Worm (Caenorhabditis elegans) whole organism, L4/young adult: ENCODE measurements around the gene sws-1.

Experiments used
- W03F9.2 ChIP-seq: fragments of 150-350 bp; optimal IDR thresholded peaks from 2 replicates; lab custom pipeline; 2014; ENCODE audit warnings: missing biosample characterization, missing genetic modification characterization
- him-1 ChIP-seq: sonication (generic microtip); optimal IDR thresholded peaks from 2 replicates; lab custom pipeline; 2016; ENCODE audit warnings: missing genotype, missing genetic modification reagents, missing genetic modification characterization, missing compliant biosample characterization

ce11 chrV:18937578-18937977 is 43.7 kb downstream of the sws-1 start:
- no peak for TF ChIP-seq W03F9.2
- TF ChIP-seq him-1 (tag; lab: Kevin White, UChicago): no peak
